Worm (Caenorhabditis elegans) whole organism, dauer: Measurements from ENCODE around the gene yju-2.

ENCODE experiments used
- unc-62 ChIP-seq: sonication (generic microtip); optimal IDR thresholded peaks from 2 replicates; lab custom pipeline; 2017; ENCODE audit warnings: missing biosample characterization, missing genetic modification reagents, missing genetic modification characterization

yju-2 gene

ce11 chrIII:7184022-7184421, at the start of gene yju-2:
Gene yju-2, plus strand, starts transcription at chrIII:7184336.
- TF ChIP-seq unc-62 (GFP tag; lab: Kevin White, UChicago): no peak

- TF ChIP-seq unc-62 (GFP tag; lab: Kevin White, UChicago): no peak
Measured at ce11 chrIII:7136015-7136414, 48.1 kb upstream of the yju-2 start, which contains the start of gene B0280.17. Gene B0280.17, minus strand, starts transcription at chrIII:7136115.

- TF ChIP-seq unc-62 (GFP tag; lab: Kevin White, UChicago): no peak
Measured at ce11 chrIII:7138178-7138577, 46.0 kb upstream of the yju-2 start, which contains the start of gene B0280.11. Gene B0280.11, minus strand, starts transcription at chrIII:7138278.

ce11 chrIII:7140228-7140710, 43.9 kb upstream of the yju-2 start:
- no peak for TF ChIP-seq unc-62 (GFP tag; lab: Kevin White, UChicago)

ce11 chrIII:7141285-7141715, 42.8 kb upstream of the yju-2 start:
- no peak for TF ChIP-seq unc-62 (GFP tag; lab: Kevin White, UChicago)

ce11 chrIII:7142172-7142601, 41.9 kb upstream of the yju-2 start:
- TF ChIP-seq unc-62 (GFP tag; lab: Kevin White, UChicago): no peak

- no peak for TF ChIP-seq unc-62 (GFP tag; lab: Kevin White, UChicago)
Measured at ce11 chrIII:7144749-7145148, 39.4 kb upstream of the yju-2 start, which contains the start of gene glr-2. Gene glr-2, minus strand, starts transcription at chrIII:7144959.

ce11 chrIII:7146341-7146740, 37.8 kb upstream of the yju-2 start:
- no peak for TF ChIP-seq unc-62 (GFP tag; lab: Kevin White, UChicago)

ce11 chrIII:7148191-7148590, 35.9 kb upstream of the yju-2 start:
- no peak for TF ChIP-seq unc-62 (GFP tag; lab: Kevin White, UChicago)

ce11 chrIII:7150162-7150561, 34.0 kb upstream of the yju-2 start:
- TF ChIP-seq unc-62 (GFP tag; lab: Kevin White, UChicago): no peak

- TF ChIP-seq unc-62 (GFP tag; lab: Kevin White, UChicago): no peak
Measured at ce11 chrIII:7152569-7152968, 31.6 kb upstream of the yju-2 start.

ce11 chrIII:7153747-7154238, 30.3 kb upstream of the yju-2 start, which contains the start of gene ogt-1:
Gene ogt-1, minus strand, starts transcription at chrIII:7153797.
- no peak for TF ChIP-seq unc-62 (GFP tag; lab: Kevin White, UChicago)

ce11 chrIII:7154526-7154925, 29.6 kb upstream of the yju-2 start:
- no peak for TF ChIP-seq unc-62 (GFP tag; lab: Kevin White, UChicago)

ce11 chrIII:7155631-7156030, 28.5 kb upstream of the yju-2 start:
- no peak for TF ChIP-seq unc-62 (GFP tag; lab: Kevin White, UChicago)

- no peak for TF ChIP-seq unc-62 (GFP tag; lab: Kevin White, UChicago)
Measured at ce11 chrIII:7158709-7159108, 25.4 kb upstream of the yju-2 start, which contains the start of gene nuo-4. Gene nuo-4, minus strand, starts transcription at chrIII:7158809.

- no peak for TF ChIP-seq unc-62 (GFP tag; lab: Kevin White, UChicago)
Measured at ce11 chrIII:7159246-7159645, 24.9 kb upstream of the yju-2 start.

- TF ChIP-seq unc-62 (GFP tag; lab: Kevin White, UChicago): no peak
Measured at ce11 chrIII:7161055-7161454, 23.1 kb upstream of the yju-2 start, which contains the start of gene rnp-7. Gene rnp-7, minus strand, starts transcription at chrIII:7161155.
